Worm (Caenorhabditis elegans): ENCODE results near the gene B0302.2.

B0302.2 gene

DNA sequence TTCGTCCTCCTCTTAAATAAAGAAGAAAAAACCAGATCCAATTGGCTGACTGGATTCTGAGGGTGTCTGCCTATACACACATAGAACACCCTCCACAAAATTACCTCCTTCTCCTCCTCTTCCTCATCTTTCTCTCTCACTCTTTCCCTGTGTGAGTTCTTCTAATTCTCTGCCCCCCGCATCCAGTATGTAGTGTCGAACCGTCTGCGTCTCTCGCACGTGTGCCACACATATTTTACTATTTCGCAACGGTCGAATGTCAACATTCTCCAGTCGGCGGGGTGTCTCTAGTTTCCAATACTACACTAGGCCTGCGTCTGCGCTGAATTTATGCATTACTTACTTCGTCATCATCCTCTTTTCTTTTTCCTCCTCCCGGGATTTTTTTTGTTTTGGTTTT is 6.0 kb downstream of the B0302.2 start (continued):
- TF ChIP-seq nhr-179 (tag; optimal IDR thresholded peaks at IDR 0.05) (no peak), rec-8 (tag; optimal IDR thresholded peaks at IDR 0.05) (no peak), snpc-1.3 (tag; optimal IDR thresholded peaks at IDR 0.05; ENCODE audit: insufficient read depth) (no peak), sptf-2 (GFP tag; optimal IDR thresholded peaks at IDR 0.05) (no peak), snpc-1.1 (tag; optimal IDR thresholded peaks at IDR 0.05; ENCODE audit: insufficient read depth) (no peak), lsl-1 (GFP tag; optimal IDR thresholded peaks at IDR 0.05) (no peak), tbp1 (GFP tag; optimal IDR thresholded peaks at IDR 0.05) (no peak), K12H6.12 (tag; optimal IDR thresholded peaks at IDR 0.05) (peak; percentile 64), rcor-1 (GFP tag; IDR thresholded peaks at IDR 0.05) (0 out of 2 replicates have a peak, but pooled peaks have one; percentile 15), ceh-27 (GFP tag; optimal IDR thresholded peaks at IDR 0.05) (peak; percentile 59), nfya-2 (GFP tag; IDR thresholded peaks at IDR 0.05) (no peak), F22D6.2 (tag; optimal IDR thresholded peaks at IDR 0.05) (no peak)

DNA sequence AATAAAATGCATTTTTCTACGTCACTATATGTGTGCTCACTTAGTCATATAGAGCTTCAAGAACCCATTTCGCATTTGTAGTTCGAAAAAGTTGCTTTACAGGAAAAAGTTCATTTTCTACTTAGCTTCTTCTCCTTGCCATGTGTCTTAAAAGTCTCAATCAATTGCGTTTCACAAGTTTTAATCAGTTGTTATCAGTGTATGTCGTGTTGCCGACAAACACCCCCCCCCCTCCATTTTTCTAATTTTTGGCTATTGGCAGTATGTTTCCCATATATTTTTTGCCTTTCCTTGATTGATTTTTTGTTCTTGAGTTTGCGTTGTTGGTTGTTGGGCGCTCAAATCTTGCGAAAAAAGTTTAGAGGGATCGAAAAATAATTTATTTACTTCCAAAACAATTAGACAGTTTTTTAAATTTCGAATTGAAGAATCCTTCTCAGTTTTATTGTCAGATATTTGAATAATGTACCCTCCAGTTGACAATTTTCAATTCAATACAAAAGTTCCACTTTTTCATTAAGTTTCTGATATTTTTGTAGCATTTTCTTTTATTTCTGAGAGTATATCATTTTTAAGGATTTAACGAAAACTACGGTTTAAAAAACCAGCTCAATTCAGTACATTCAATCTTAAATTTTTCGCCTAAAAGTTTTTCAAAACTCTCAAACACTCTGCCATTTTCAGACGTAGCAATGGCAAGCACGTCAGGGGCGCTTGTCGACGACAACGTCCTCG is 7.5 kb downstream of the B0302.2 start, which contains the start of gene sid-3:
Gene sid-3, plus strand, starts transcription at position 685 of the 735 bp plus-strand sequence.
- TF ChIP-seq snpc-1.3 (tag; optimal IDR thresholded peaks at IDR 0.05; ENCODE audit: insufficient read depth), result no peak
- TF ChIP-seq nhr-80 (tag; optimal IDR thresholded peaks at IDR 0.05), result peak; percentile 89
- no peak for TF ChIP-seq attf-5 (GFP tag; optimal IDR thresholded peaks at IDR 0.05)
- no peak for TF ChIP-seq zfh-2 (GFP tag; conservative IDR thresholded peaks at IDR 0.05)
- TF ChIP-seq cebp-1 (GFP tag; IDR thresholded peaks at IDR 0.05), result no peak
- TF ChIP-seq cebp-1 (tag; optimal IDR thresholded peaks at IDR 0.05), result peak; percentile 16
- TF ChIP-seq snpc-4 (GFP tag; optimal IDR thresholded peaks at IDR 0.05), result no peak
- peak in 1 of 4 experiments; percentile 3 for TF ChIP-seq snpc-4 (tag; optimal IDR thresholded peaks at IDR 0.05)
- no peak for TF ChIP-seq snpc-1.1 (tag; optimal IDR thresholded peaks at IDR 0.05; ENCODE audit: insufficient read depth)
- no peak for TF ChIP-seq B0019.2 (GFP tag; conservative IDR thresholded peaks at IDR 0.05)
- no peak for TF ChIP-seq K12H6.12 (tag; optimal IDR thresholded peaks at IDR 0.05)
- no peak for TF ChIP-seq rpc-1 (optimal IDR thresholded peaks at IDR 0.05)
- no peak for TF ChIP-seq rpc-1 (tag; optimal IDR thresholded peaks at IDR 0.05)
- TF ChIP-seq dox-1 (GFP tag; IDR thresholded peaks at IDR 0.05), result peak; percentile 42; the same call in 1 of the 2 replicates

DNA sequence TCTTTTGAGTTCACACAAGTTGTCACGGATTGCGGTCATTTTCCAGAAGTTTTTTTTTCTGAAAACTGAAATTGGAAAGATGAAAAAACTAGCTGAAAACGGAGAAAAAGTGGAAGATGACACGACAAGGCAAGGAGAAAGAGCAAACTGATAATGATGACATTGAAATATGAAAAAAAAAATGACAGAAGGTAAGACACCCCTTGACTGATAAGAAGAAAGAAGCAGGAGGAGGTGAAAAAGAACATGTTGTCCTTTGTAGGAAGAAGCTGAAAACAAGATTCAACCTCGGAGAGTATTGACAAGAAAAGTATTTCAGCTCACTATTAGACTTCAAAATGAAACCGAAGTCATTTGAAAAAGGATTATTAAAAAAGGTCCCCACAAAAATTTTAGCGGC is 16.7 kb downstream of the B0302.2 start, which contains the start of gene B0302.5:
Gene B0302.5, minus strand, starts transcription at position 58 of the 400 bp plus-strand sequence.
- TF ChIP-seq let-607 (tag; optimal IDR thresholded peaks at IDR 0.05) (peak in 1 of 2 experiments; percentile 26), aptf-2 (GFP tag; conservative IDR thresholded peaks at IDR 0.05) (no peak), nhr-80 (tag; optimal IDR thresholded peaks at IDR 0.05) (peak; percentile 84), akir-1 (GFP tag; optimal IDR thresholded peaks at IDR 0.05) (no peak)

DNA sequence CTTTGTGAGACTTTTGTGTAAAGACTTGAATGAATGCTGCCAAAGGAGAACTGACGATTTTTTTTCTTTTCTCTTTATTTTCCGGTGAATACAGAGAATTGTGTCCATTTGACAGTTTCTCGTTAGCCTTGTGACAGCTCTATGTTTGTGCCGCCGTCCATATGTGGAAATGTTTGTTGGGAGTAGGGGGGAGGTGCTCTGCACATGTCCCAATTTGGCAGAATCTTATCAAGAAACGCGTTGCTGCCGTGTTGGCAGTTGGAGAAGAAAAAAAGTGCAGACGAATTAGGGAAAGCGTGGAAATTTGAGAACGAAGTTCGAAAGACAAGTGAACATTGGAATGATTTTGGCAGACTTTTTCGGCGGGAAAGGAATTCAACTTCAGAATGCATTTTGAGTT is 19.5 kb downstream of the B0302.2 start:
- TF ChIP-seq hlh-12 (tag; optimal IDR thresholded peaks at IDR 0.05) (no peak), nhr-90 (tag; optimal IDR thresholded peaks at IDR 0.05) (peak; percentile 26), K11D2.4 (GFP tag; IDR thresholded peaks at IDR 0.05) (0 out of 2 replicates have a peak, but pooled peaks have one; percentile 30), egrh-3 (GFP tag; IDR thresholded peaks at IDR 0.05) (0 out of 2 replicates have a peak, but pooled peaks have one; percentile 25), ets-4 (GFP tag; optimal IDR thresholded peaks at IDR 0.05) (peak; percentile 31), aptf-2 (GFP tag; conservative IDR thresholded peaks at IDR 0.05) (no peak), F55B11.4 (tag; optimal IDR thresholded peaks at IDR 0.05; ENCODE audit: borderline replicate concordance, insufficient read depth) (no peak), dox-1 (GFP tag; IDR thresholded peaks at IDR 0.05) (peak; percentile 84), nhr-27 (tag; optimal IDR thresholded peaks at IDR 0.05) (no peak), let-607 (tag; optimal IDR thresholded peaks at IDR 0.05) (peak; percentile 94 to 97), tbx-9 (tag; optimal IDR thresholded peaks at IDR 0.05; ENCODE audit: borderline replicate concordance) (no peak), rec-8 (tag; optimal IDR thresholded peaks at IDR 0.05) (no peak), fkh-3 (tag; optimal IDR thresholded peaks at IDR 0.05) (no peak), Y56A3A.18 (GFP tag; IDR thresholded peaks at IDR 0.05) (0 out of 2 replicates have a peak, but pooled peaks have one; percentile 26), lag-1 (GFP tag; IDR thresholded peaks at IDR 0.05) (no peak), lsl-1 (GFP tag; optimal IDR thresholded peaks at IDR 0.05) (no peak), lir-1 (GFP tag; conservative IDR thresholded peaks at IDR 0.05) (no peak), cebp-1 (GFP tag; IDR thresholded peaks at IDR 0.05) (0 out of 2 replicates have a peak, but pooled peaks have one; percentile 14), cebp-1 (tag; optimal IDR thresholded peaks at IDR 0.05) (no peak), nhr-80 (tag; optimal IDR thresholded peaks at IDR 0.05) (peak; percentile 97), unc-62 (GFP tag; optimal IDR thresholded peaks at IDR 0.05) (no peak)
